Fruit fly (Drosophila melanogaster) whole organism, prepupa: ENCODE results near the gene CG3191.

ENCODE experiments used
- Blimp-1 ChIP-seq: fragments of 200-800 bp; sonication (Bioruptor generic); optimal IDR thresholded peaks from 3 replicates; lab custom pipeline; 2017; ENCODE audit warnings: missing biosample characterization, missing genetic modification characterization, mild to moderate bottlenecking, moderate library complexity, missing genetic modification reagents
- CG10631 ChIP-seq: fragments of 200-800 bp; sonication (Bioruptor generic); optimal IDR thresholded peaks from 2 replicates; lab custom pipeline; 2016; ENCODE audit warnings: missing biosample characterization, missing genetic modification characterization
- CG11294 ChIP-seq: fragments of 200-800 bp; sonication (Bioruptor generic); IDR thresholded peaks from 2 replicates; pipeline ENCODE4 v1.3.6; 2022; ENCODE audit warnings: missing biosample characterization, missing genetic modification characterization
- CG11762 ChIP-seq: fragments of 200-800 bp; sonication (Bioruptor generic); optimal IDR thresholded peaks from 3 replicates; lab custom pipeline; 2016; ENCODE audit warnings: missing biosample characterization, missing genetic modification characterization; ENCODE audit not compliant: insufficient read depth
- CG15336 ChIP-seq: fragments of 200-800 bp; sonication (Bioruptor generic); IDR thresholded peaks from 2 replicates; pipeline ENCODE4 v1.3.6; 2022; ENCODE audit warnings: missing biosample characterization, missing genetic modification characterization
- CG1621 ChIP-seq: fragments of 200-800 bp; sonication (Bioruptor generic); optimal IDR thresholded peaks from 3 replicates; lab custom pipeline; 2018; ENCODE audit warnings: missing biosample characterization, mild to moderate bottlenecking, missing genetic modification characterization
- CG16779 ChIP-seq: fragments of 200-800 bp; sonication (Bioruptor generic); optimal IDR thresholded peaks from 3 replicates; lab custom pipeline; 2017; ENCODE audit warnings: missing biosample characterization, mild to moderate bottlenecking, missing genetic modification characterization
- CG3032 ChIP-seq: fragments of 200-800 bp; optimal IDR thresholded peaks from 2 replicates; lab custom pipeline; 2019; ENCODE audit warnings: missing biosample characterization, mild to moderate bottlenecking, missing genetic modification characterization, moderate library complexity
- CG31627 ChIP-seq: fragments of 200-800 bp; sonication (Bioruptor generic); optimal IDR thresholded peaks from 3 replicates; lab custom pipeline; 2016; ENCODE audit warnings: missing biosample characterization, missing genetic modification characterization
- CG32006 ChIP-seq: fragments of 200-800 bp; sonication (Bioruptor generic); optimal IDR thresholded peaks from 3 replicates; lab custom pipeline; 2017; ENCODE audit warnings: missing biosample characterization, mild to moderate bottlenecking, missing genetic modification characterization
- CG3919 ChIP-seq: fragments of 200-800 bp; sonication (Bioruptor generic); optimal IDR thresholded peaks from 3 replicates; lab custom pipeline; 2016; ENCODE audit warnings: missing biosample characterization, missing genetic modification characterization
- CG4318 ChIP-seq: fragments of 200-800 bp; sonication (Bioruptor generic); optimal IDR thresholded peaks from 3 replicates; lab custom pipeline; 2017; ENCODE audit warnings: missing biosample characterization, mild to moderate bottlenecking, missing genetic modification characterization
- CG6163 ChIP-seq: fragments of 200-800 bp; sonication (Bioruptor generic); IDR thresholded peaks from 3 replicates; pipeline ENCODE4 v1.3.6; 2022; ENCODE audit warnings: missing biosample characterization, missing genetic modification characterization
- CG6276 ChIP-seq: fragments of 200-800 bp; sonication (Bioruptor generic); optimal IDR thresholded peaks from 2 replicates; lab custom pipeline; 2017; ENCODE audit warnings: missing biosample characterization, mild to moderate bottlenecking, missing genetic modification characterization
- CG6808 ChIP-seq: fragments of 200-800 bp; sonication (Bioruptor generic); optimal IDR thresholded peaks from 3 replicates; lab custom pipeline; 2017; ENCODE audit warnings: missing biosample characterization, missing genetic modification characterization, mild to moderate bottlenecking, moderate library complexity, missing genetic modification reagents
- CG6854 ChIP-seq: fragments of 200-800 bp; sonication (Bioruptor generic); optimal IDR thresholded peaks from 2 replicates; lab custom pipeline; 2017; ENCODE audit warnings: missing biosample characterization, mild to moderate bottlenecking, missing genetic modification characterization
- CG8319 ChIP-seq: fragments of 200-800 bp; sonication (Bioruptor generic); optimal IDR thresholded peaks from 3 replicates; lab custom pipeline; 2016; ENCODE audit warnings: missing biosample characterization, missing genetic modification characterization
- CG8632 ChIP-seq: fragments of 200-800 bp; sonication (Bioruptor generic); optimal IDR thresholded peaks from 3 replicates; lab custom pipeline; 2016; ENCODE audit warnings: missing biosample characterization, missing genetic modification characterization
- CG9139 ChIP-seq: fragments of 200-800 bp; sonication (Bioruptor generic); optimal IDR thresholded peaks from 3 replicates; lab custom pipeline; 2017; ENCODE audit warnings: missing biosample characterization, mild to moderate bottlenecking, missing genetic modification characterization
- Eip75B ChIP-seq: fragments of 200-800 bp; sonication (Bioruptor generic); optimal IDR thresholded peaks from 3 replicates; lab custom pipeline; 2016; ENCODE audit warnings: missing biosample characterization, missing genetic modification characterization
- Eip78C ChIP-seq: fragments of 200-800 bp; sonication (Bioruptor generic); peaks from one replicate; lab custom pipeline; 2016; ENCODE audit warnings: missing biosample characterization, missing genetic modification characterization
- Eip93F ChIP-seq: fragments of 200-800 bp; sonication (Bioruptor generic); optimal IDR thresholded peaks from 2 replicates; lab custom pipeline; 2016; ENCODE audit warnings: missing biosample characterization, mild to moderate bottlenecking, missing genetic modification characterization
- Ets21C ChIP-seq: fragments of 200-800 bp; sonication (Bioruptor generic); optimal IDR thresholded peaks from 3 replicates; lab custom pipeline; 2016; ENCODE audit warnings: missing biosample characterization, missing genetic modification characterization
- Ets96B ChIP-seq: fragments of 200-800 bp; optimal IDR thresholded peaks from 2 replicates; lab custom pipeline; 2019; ENCODE audit warnings: missing biosample characterization, mild to moderate bottlenecking, missing genetic modification characterization, moderate library complexity
- Hr38 ChIP-seq: sonication (Bioruptor generic); optimal IDR thresholded peaks from 2 replicates; lab custom pipeline; 2016; ENCODE audit warnings: missing biosample characterization, missing genetic modification characterization
- Hr39 ChIP-seq: fragments of 200-800 bp; sonication (Bioruptor generic); optimal IDR thresholded peaks from 2 replicates; lab custom pipeline; 2016; ENCODE audit warnings: missing biosample characterization, missing genetic modification characterization
- Hr4 ChIP-seq: fragments of 200-800 bp; sonication (Bioruptor generic); optimal IDR thresholded peaks from 3 replicates; lab custom pipeline; 2016; ENCODE audit warnings: missing biosample characterization, missing genetic modification characterization
- Lpt ChIP-seq: fragments of 200-800 bp; sonication (Bioruptor generic); optimal IDR thresholded peaks from 3 replicates; lab custom pipeline; 2016; ENCODE audit warnings: missing biosample characterization, missing genetic modification characterization
- Met ChIP-seq: fragments of 200-800 bp; sonication (Bioruptor generic); optimal IDR thresholded peaks from 3 replicates; lab custom pipeline; 2016; ENCODE audit warnings: missing biosample characterization, missing genetic modification characterization
- OdsH ChIP-seq: fragments of 200-800 bp; sonication (Bioruptor generic); optimal IDR thresholded peaks from 3 replicates; lab custom pipeline; 2016; ENCODE audit warnings: missing biosample characterization, missing genetic modification characterization
- Smox ChIP-seq: fragments of 200-800 bp; sonication (Bioruptor generic); optimal IDR thresholded peaks from 3 replicates; lab custom pipeline; 2016; ENCODE audit warnings: missing biosample characterization, missing genetic modification characterization
- Sox102F ChIP-seq: fragments of 200-800 bp; sonication (Bioruptor generic); optimal IDR thresholded peaks from 2 replicates; lab custom pipeline; 2016; ENCODE audit warnings: missing biosample characterization, mild to moderate bottlenecking, missing genetic modification characterization
- Sox14 ChIP-seq: fragments of 200-800 bp; sonication (Bioruptor generic); optimal IDR thresholded peaks from 3 replicates; lab custom pipeline; 2016; ENCODE audit warnings: missing biosample characterization, missing genetic modification characterization
- cyc ChIP-seq: fragments of 200-800 bp; sonication (Bioruptor generic); optimal IDR thresholded peaks from 3 replicates; lab custom pipeline; 2016; ENCODE audit warnings: missing biosample characterization, missing genetic modification characterization
- dac ChIP-seq: fragments of 200-800 bp; sonication (Bioruptor generic); optimal IDR thresholded peaks from 2 replicates; lab custom pipeline; 2017; ENCODE audit warnings: missing biosample characterization, mild to moderate bottlenecking, missing genetic modification characterization
- dsx ChIP-seq: fragments of 200-800 bp; optimal IDR thresholded peaks from 3 replicates; lab custom pipeline; 2019; ENCODE audit warnings: missing biosample characterization, mild to moderate bottlenecking, missing genetic modification characterization, moderate library complexity; ENCODE audit not compliant: poor library complexity, severe bottlenecking
- esn ChIP-seq: fragments of 200-800 bp; sonication (Bioruptor generic); optimal IDR thresholded peaks from 2 replicates; lab custom pipeline; 2016; ENCODE audit warnings: missing biosample characterization, mild to moderate bottlenecking, missing genetic modification characterization, moderate library complexity
- fd59A ChIP-seq: fragments of 200-800 bp; sonication (Bioruptor generic); optimal IDR thresholded peaks from 2 replicates; lab custom pipeline; 2017; ENCODE audit warnings: missing biosample characterization, mild to moderate bottlenecking, missing genetic modification characterization, missing genetic modification reagents
- fd85E ChIP-seq: fragments of 200-800 bp; sonication (Bioruptor generic); optimal IDR thresholded peaks from 3 replicates; lab custom pipeline; 2016; ENCODE audit warnings: missing biosample characterization, missing genetic modification characterization
- fkh ChIP-seq: fragments of 200-800 bp; sonication (Bioruptor generic); optimal IDR thresholded peaks from 3 replicates; lab custom pipeline; 2017; ENCODE audit warnings: missing biosample characterization, mild to moderate bottlenecking, missing genetic modification characterization, moderate library complexity
- lz ChIP-seq: fragments of 200-800 bp; sonication (Bioruptor generic); optimal IDR thresholded peaks from 3 replicates; lab custom pipeline; 2016; ENCODE audit warnings: missing biosample characterization, missing genetic modification characterization
- net ChIP-seq: fragments of 200-800 bp; sonication (Bioruptor generic); optimal IDR thresholded peaks from 3 replicates; lab custom pipeline; 2016; ENCODE audit warnings: missing biosample characterization, missing genetic modification characterization
- spab ChIP-seq: fragments of 200-800 bp; sonication (Bioruptor generic); optimal IDR thresholded peaks from 2 replicates; lab custom pipeline; 2017; ENCODE audit warnings: missing biosample characterization, mild to moderate bottlenecking, missing genetic modification characterization, missing genetic modification reagents
- ss ChIP-seq, 2 experiments: fragments of 200-800 bp; sonication (Bioruptor generic); optimal IDR thresholded peaks; 2 replicates in 1 of 2; 3 replicates in 1 of 2; lab custom pipeline; 2017 to 2018; ENCODE audit warnings: mild to moderate bottlenecking in 2 of 2, missing biosample characterization in 2 of 2, missing genetic modification characterization in 2 of 2, moderate library complexity in 1 of 2
- svp ChIP-seq: fragments of 200-800 bp; sonication (Bioruptor generic); peaks from one replicate; lab custom pipeline; 2016; ENCODE audit warnings: missing biosample characterization, missing genetic modification characterization
- topi ChIP-seq: fragments of 200-800 bp; sonication (Bioruptor generic); optimal IDR thresholded peaks from 3 replicates; lab custom pipeline; 2016; ENCODE audit warnings: missing biosample characterization, missing genetic modification characterization
- vri ChIP-seq: fragments of 200-800 bp; sonication (Bioruptor generic); optimal IDR thresholded peaks from 3 replicates; lab custom pipeline; 2016; ENCODE audit warnings: missing biosample characterization, mild to moderate bottlenecking, missing genetic modification characterization

The CG3191 gene

DNA sequence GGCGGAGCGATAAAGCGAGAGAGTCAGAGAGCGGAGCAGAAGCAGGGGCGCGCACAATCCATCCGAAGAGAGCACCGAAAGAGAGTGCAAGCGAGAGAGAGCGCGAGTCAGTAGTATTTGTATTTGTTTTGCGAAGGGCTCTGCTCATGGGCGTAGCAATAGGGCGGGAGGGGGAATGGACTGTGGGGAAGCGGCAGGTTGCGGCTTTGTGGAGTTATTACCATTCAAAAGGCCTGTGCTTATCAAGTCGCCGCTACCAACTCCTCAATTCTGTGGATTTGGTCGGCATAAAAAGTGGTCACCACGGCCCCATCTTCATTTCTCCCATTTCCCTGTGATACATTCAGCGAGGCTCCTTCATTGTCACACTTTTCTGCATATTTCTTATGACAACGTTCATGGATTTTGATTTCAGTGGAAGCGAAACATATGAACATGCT, 49.3 kb upstream of the CG3191 start (continued):
- TF ChIP-seq topi (GFP tag; lab: Kevin White, UChicago) (peak; percentile 43), CG4318 (peak; percentile 46), CG32006 (GFP tag; lab: Kevin White, UChicago) (peak; percentile 66), vri (no peak), dac (peak; percentile 40), CG6163 (GFP tag; lab: Robert Waterston, UW) (peak; percentile 63), Smox (GFP tag; lab: Kevin White, UChicago) (peak; percentile 27), lz (peak; percentile 67), CG10631 (peak; percentile 64), CG6276 (GFP tag; lab: Kevin White, UChicago) (peak; percentile 47), Blimp-1 (GFP tag; lab: Kevin White, UChicago) (peak; percentile 37), ss (GFP tag; optimal IDR thresholded peaks at IDR 0.05; lab: Kevin White, UChicago) (peak; percentile 7 to 59)
- TF ChIP-seq, all 60 proteins: peak for 53

DNA sequence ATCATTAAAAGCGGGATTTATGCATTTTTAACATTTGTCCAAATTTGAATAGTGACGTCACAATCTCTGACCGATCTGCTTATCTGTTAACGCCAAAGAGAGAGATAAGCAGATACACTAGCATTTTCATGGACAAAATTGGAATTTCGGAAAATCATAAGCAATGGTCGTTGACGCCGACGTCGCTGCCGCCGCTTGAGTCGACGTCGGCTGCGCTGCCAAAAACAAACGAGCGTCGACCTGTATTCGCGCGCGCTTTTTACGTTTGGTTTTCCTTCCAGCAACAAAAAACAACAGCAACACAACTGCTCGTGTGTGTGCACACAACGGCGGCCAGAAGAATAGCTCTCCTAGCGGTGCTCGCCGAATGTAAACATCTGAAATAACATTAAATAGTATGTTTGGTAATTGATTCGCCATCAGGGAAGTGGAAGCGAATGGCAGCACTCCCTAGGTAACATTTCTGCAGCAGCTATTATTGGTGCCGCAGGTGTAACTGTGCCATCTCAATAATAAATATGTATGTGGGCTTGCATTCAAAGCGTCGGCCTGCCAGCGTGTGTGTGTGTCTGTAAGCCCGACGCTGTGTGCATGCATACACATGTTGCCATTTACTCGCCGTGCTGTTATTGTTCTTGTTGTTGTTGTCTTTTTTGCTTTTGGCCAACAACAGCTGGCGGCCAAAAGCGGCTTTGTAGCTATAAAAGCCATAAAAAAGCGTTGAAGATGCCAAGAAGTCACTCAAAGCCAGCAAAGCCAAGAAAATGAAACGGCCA, 48.7 kb upstream of the CG3191 start:
- TF ChIP-seq Sox102F (GFP tag; lab: Kevin White, UChicago) (peak; percentile 99), CG16779 (tag; lab: Kevin White, UChicago) (peak; percentile 98), net (GFP tag; lab: Kevin White, UChicago) (peak; percentile 98), CG8632 (GFP tag; lab: Kevin White, UChicago) (peak; percentile 99), CG8319 (GFP tag; lab: Kevin White, UChicago) (peak; percentile 97), CG9139 (GFP tag; lab: Kevin White, UChicago) (peak; percentile 97), Hr4 (peak; percentile 99), topi (GFP tag; lab: Kevin White, UChicago) (peak; percentile 99), Sox14 (GFP tag; lab: Kevin White, UChicago) (peak; percentile 99), Lpt (GFP tag; lab: Kevin White, UChicago) (peak; percentile 97), Eip93F (peak; percentile 97), CG1621 (tag; lab: Kevin White, UChicago) (peak; percentile 99), spab (GFP tag; lab: Kevin White, UChicago) (peak; percentile 98), Ets96B (tag; lab: Kevin White, UChicago) (peak; percentile 99), CG3032 (tag; lab: Kevin White, UChicago) (peak; percentile 98), CG6854 (GFP tag; lab: Kevin White, UChicago) (peak; percentile 99), Hr39 (GFP tag; lab: Kevin White, UChicago) (peak; percentile 99), Ets21C (GFP tag; lab: Kevin White, UChicago) (peak; percentile 98), Met (GFP tag; lab: Kevin White, UChicago) (peak; percentile 100), cyc (GFP tag; lab: Kevin White, UChicago) (peak; percentile 99), fd85E (peak; percentile 91), ss (GFP tag; optimal IDR thresholded peaks at IDR 0.05; lab: Kevin White, UChicago) (peak; percentile 96 to 99), CG3919 (GFP tag; lab: Kevin White, UChicago) (peak; percentile 98), lz (peak; percentile 99), CG4318 (peak; percentile 99), OdsH (peak; percentile 99), Eip78C (GFP tag; lab: Kevin White, UChicago) (peak; percentile 100), CG15336 (peak; percentile 99), vri (peak; percentile 99), Blimp-1 (GFP tag; lab: Kevin White, UChicago) (peak; percentile 97), CG11762 (GFP tag; lab: Kevin White, UChicago) (peak; percentile 97), fkh (peak; percentile 85), CG31627 (GFP tag; lab: Kevin White, UChicago) (peak; percentile 99), CG10631 (peak; percentile 99), Eip75B (GFP tag; lab: Kevin White, UChicago) (peak; percentile 98), fd59A (GFP tag; lab: Kevin White, UChicago) (peak; percentile 99), esn (GFP tag; lab: Kevin White, UChicago) (peak; percentile 99), CG11294 (GFP tag; lab: Robert Waterston, UW) (peak; percentile 99), Hr38 (peak; percentile 67), svp (GFP tag; lab: Kevin White, UChicago) (peak; percentile 100), CG6808 (GFP tag; lab: Kevin White, UChicago) (peak; percentile 96), dsx (GFP tag; lab: Kevin White, UChicago) (peak; percentile 98)
